Fruit fly (Drosophila melanogaster) whole organism, embryonic: Measurements from ENCODE around the gene Tsen34.
A peak's percentile ranks its signal among the peaks of the same experiment; 100 is the strongest.

Source experiments
- Blimp-1 ChIP-seq: fragments of 200-800 bp; sonication (Bioruptor generic); optimal IDR thresholded peaks from 3 replicates; lab custom pipeline; 2018; ENCODE audit warnings: missing biosample characterization, missing genetic modification characterization, mild to moderate bottlenecking, moderate library complexity, missing genetic modification reagents
- C15 ChIP-seq: fragments of 200-800 bp; sonication (Bioruptor generic); IDR thresholded peaks from 3 replicates; pipeline ENCODE4 v1.3.6; 2022; ENCODE audit warnings: missing biosample characterization, missing genetic modification characterization
- CG10431 ChIP-seq: fragments of 200-800 bp; sonication (Bioruptor generic); optimal IDR thresholded peaks from 3 replicates; lab custom pipeline; 2018; ENCODE audit warnings: missing biosample characterization, mild to moderate bottlenecking, missing genetic modification characterization
- CG10462 ChIP-seq: fragments of 200-800 bp; sonication (Bioruptor generic); optimal IDR thresholded peaks from 2 replicates; lab custom pipeline; 2016; ENCODE audit warnings: missing biosample characterization, missing genetic modification characterization
- CG11695 ChIP-seq: fragments of 200-800 bp; sonication (Bioruptor generic); IDR thresholded peaks from 3 replicates; pipeline ENCODE4 v1.3.6; 2022; ENCODE audit warnings: missing biosample characterization, missing genetic modification characterization
- CG12104 ChIP-seq: fragments of 200-800 bp; sonication (Bioruptor generic); optimal IDR thresholded peaks from 3 replicates; lab custom pipeline; 2016; ENCODE audit warnings: missing biosample characterization, missing genetic modification characterization
- CG12155 ChIP-seq: fragments of 200-800 bp; sonication (Bioruptor generic); optimal IDR thresholded peaks from 3 replicates; lab custom pipeline; 2016; ENCODE audit warnings: missing biosample characterization, missing genetic modification characterization
- CG13123 ChIP-seq: fragments of 200-800 bp; sonication (Bioruptor generic); optimal IDR thresholded peaks from 2 replicates; lab custom pipeline; 2016; ENCODE audit warnings: missing biosample characterization, missing genetic modification characterization
- CG13894 ChIP-seq: fragments of 200-800 bp; sonication (Bioruptor generic); optimal IDR thresholded peaks from 3 replicates; lab custom pipeline; 2018; ENCODE audit warnings: missing biosample characterization, mild to moderate bottlenecking, missing genetic modification characterization, moderate library complexity
- CG14441 ChIP-seq: fragments of 200-800 bp; sonication (Bioruptor generic); IDR thresholded peaks from 2 replicates; pipeline ENCODE4 v1.3.6; 2022; ENCODE audit warnings: missing biosample characterization, missing genetic modification characterization
- CG17328 ChIP-seq: fragments of 200-800 bp; sonication (Bioruptor generic); IDR thresholded peaks from 2 replicates; pipeline ENCODE4 v1.3.6; 2022; ENCODE audit warnings: missing biosample characterization, missing genetic modification characterization
- CG17361 ChIP-seq: fragments of 200-800 bp; sonication (Bioruptor generic); IDR thresholded peaks from 3 replicates; pipeline ENCODE4 v1.3.6; 2022; ENCODE audit warnings: missing biosample characterization, missing genetic modification characterization
- CG17568 ChIP-seq: fragments of 200-800 bp; sonication (Bioruptor generic); optimal IDR thresholded peaks from 2 replicates; lab custom pipeline; 2018; ENCODE audit warnings: missing biosample characterization, mild to moderate bottlenecking, missing genetic modification characterization, moderate library complexity
- CG2129 ChIP-seq: fragments of 200-800 bp; sonication (Bioruptor generic); IDR thresholded peaks from 2 replicates; pipeline ENCODE4 v1.3.6; 2022; ENCODE audit warnings: missing biosample characterization, missing genetic modification characterization; ENCODE audit not compliant: partially characterized antibody
- CG32532 ChIP-seq: fragments of 200-800 bp; sonication (Bioruptor generic); IDR thresholded peaks from 2 replicates; pipeline ENCODE4 v1.3.6; 2022; ENCODE audit warnings: missing biosample characterization, missing genetic modification characterization
- CG4404 ChIP-seq: fragments of 200-800 bp; sonication (Bioruptor generic); IDR thresholded peaks from 2 replicates; pipeline ENCODE4 v1.3.6; 2022; ENCODE audit warnings: missing biosample characterization, missing genetic modification characterization
- CG4707 ChIP-seq: fragments of 200-800 bp; sonication (Bioruptor generic); optimal IDR thresholded peaks from 2 replicates; lab custom pipeline; 2018; ENCODE audit warnings: missing biosample characterization, mild to moderate bottlenecking, missing genetic modification characterization, moderate library complexity
- CG8924 ChIP-seq: fragments of 200-800 bp; optimal IDR thresholded peaks from 3 replicates; lab custom pipeline; 2019; ENCODE audit warnings: missing biosample characterization, mild to moderate bottlenecking, missing genetic modification characterization, moderate library complexity
- CG9932 ChIP-seq: fragments of 200-800 bp; sonication (Bioruptor generic); IDR thresholded peaks from 2 replicates; pipeline ENCODE4 v1.3.6; 2022; ENCODE audit warnings: missing biosample characterization, missing genetic modification characterization
- CTCF ChIP-seq: fragments of 200-800 bp; sonication (Bioruptor generic); optimal IDR thresholded peaks from 2 replicates; lab custom pipeline; 2017; ENCODE audit warnings: missing biosample characterization, mild to moderate bottlenecking, missing genetic modification characterization, moderate library complexity
- Camta ChIP-seq: fragments of 200-800 bp; sonication (Bioruptor generic); optimal IDR thresholded peaks from 2 replicates; lab custom pipeline; 2016; ENCODE audit warnings: missing biosample characterization, missing genetic modification characterization
- Dip3 ChIP-seq: fragments of 200-800 bp; sonication (Bioruptor generic); optimal IDR thresholded peaks from 3 replicates; lab custom pipeline; 2016; ENCODE audit warnings: missing biosample characterization, missing genetic modification characterization
- Doc3 ChIP-seq: fragments of 200-800 bp; sonication (Bioruptor generic); IDR thresholded peaks from 3 replicates; pipeline ENCODE4 v1.3.6; 2022; ENCODE audit warnings: missing biosample characterization, missing genetic modification characterization; ENCODE audit not compliant: partially characterized antibody
- ERR ChIP-seq: fragments of 200-800 bp; sonication (Bioruptor generic); optimal IDR thresholded peaks from 2 replicates; lab custom pipeline; 2016; ENCODE audit warnings: missing biosample characterization, missing genetic modification characterization
- Fer3 ChIP-seq: fragments of 200-800 bp; sonication (Bioruptor generic); optimal IDR thresholded peaks from 2 replicates; lab custom pipeline; 2018; ENCODE audit warnings: missing biosample characterization, mild to moderate bottlenecking, missing genetic modification characterization, moderate library complexity
- Gug ChIP-seq: fragments of 200-800 bp; sonication (Bioruptor generic); IDR thresholded peaks from 4 replicates; pipeline ENCODE4 v1.3.6; 2022; ENCODE audit warnings: missing biosample characterization, missing genetic modification characterization
- H15 ChIP-seq: fragments of 200-800 bp; sonication (Bioruptor generic); IDR thresholded peaks from 3 replicates; pipeline ENCODE4 v1.3.6; 2022; ENCODE audit warnings: missing biosample characterization, missing genetic modification characterization
- HLH54F ChIP-seq: fragments of 200-800 bp; sonication (Bioruptor generic); optimal IDR thresholded peaks from 3 replicates; lab custom pipeline; 2016; ENCODE audit warnings: missing biosample characterization, missing genetic modification characterization
- Nf-YC ChIP-seq: fragments of 200-800 bp; optimal IDR thresholded peaks from 3 replicates; lab custom pipeline; 2019; ENCODE audit warnings: missing biosample characterization, mild to moderate bottlenecking, missing genetic modification characterization, moderate library complexity
- Sox102F ChIP-seq: fragments of 200-800 bp; sonication (Bioruptor generic); optimal IDR thresholded peaks from 2 replicates; lab custom pipeline; 2018; ENCODE audit warnings: missing biosample characterization, mild to moderate bottlenecking, missing genetic modification characterization, moderate library complexity
- ara ChIP-seq: fragments of 200-800 bp; sonication (Bioruptor generic); IDR thresholded peaks from 2 replicates; pipeline ENCODE4 v1.3.6; 2022; ENCODE audit warnings: missing biosample characterization, missing genetic modification characterization
- ase ChIP-seq: fragments of 200-800 bp; sonication (Bioruptor generic); IDR thresholded peaks from 3 replicates; pipeline ENCODE4 v1.3.6; 2022; ENCODE audit warnings: missing biosample characterization, missing genetic modification characterization
- ato ChIP-seq: fragments of 200-800 bp; sonication (Bioruptor generic); IDR thresholded peaks from 2 replicates; pipeline ENCODE4 v1.3.6; 2022; ENCODE audit warnings: missing biosample characterization, missing genetic modification characterization; ENCODE audit not compliant: partially characterized antibody
- chn ChIP-seq: fragments of 200-800 bp; sonication (Bioruptor generic); optimal IDR thresholded peaks from 2 replicates; lab custom pipeline; 2016; ENCODE audit warnings: missing biosample characterization, missing genetic modification characterization
- dan ChIP-seq: fragments of 200-800 bp; sonication (Bioruptor generic); IDR thresholded peaks from 2 replicates; pipeline ENCODE4 v1.3.6; 2022; ENCODE audit warnings: missing biosample characterization, missing genetic modification characterization
- dati ChIP-seq: fragments of 200-800 bp; sonication (Bioruptor generic); IDR thresholded peaks from 2 replicates; pipeline ENCODE4 v1.3.6; 2022; ENCODE audit warnings: missing biosample characterization, missing genetic modification characterization
- disco-r ChIP-seq: fragments of 200-800 bp; sonication (Bioruptor generic); optimal IDR thresholded peaks from 2 replicates; lab custom pipeline; 2016; ENCODE audit warnings: missing biosample characterization, missing genetic modification characterization
- ewg ChIP-seq: fragments of 200-800 bp; sonication (Bioruptor generic); optimal IDR thresholded peaks from 3 replicates; lab custom pipeline; 2017; ENCODE audit warnings: mild to moderate bottlenecking, missing biosample characterization, missing genetic modification reagents, missing genetic modification characterization
- hkb ChIP-seq, 2 experiments: fragments of 200-800 bp in 1 of 2; fragments of >200 bp in 1 of 2; sonication (Bioruptor generic) in 1 of 2; IDR thresholded peaks in 1 of 2; optimal IDR thresholded peaks in 1 of 2; 2 replicates each; pipeline versions ENCODE4 v1.3.6 to Lab custom; 2017 to 2022; ENCODE audit warnings: missing biosample characterization in 1 of 2, missing genetic modification characterization in 1 of 2
- jing ChIP-seq: fragments of 200-800 bp; sonication (Bioruptor generic); optimal IDR thresholded peaks from 2 replicates; lab custom pipeline; 2018; ENCODE audit warnings: missing biosample characterization, mild to moderate bottlenecking, missing genetic modification characterization
- kah ChIP-seq: fragments of 200-800 bp; sonication (Bioruptor generic); optimal IDR thresholded peaks from 2 replicates; lab custom pipeline; 2018; ENCODE audit warnings: missing biosample characterization, mild to moderate bottlenecking, missing genetic modification characterization
- kni ChIP-seq: fragments of 200-800 bp; sonication (Bioruptor generic); optimal IDR thresholded peaks from 3 replicates; lab custom pipeline; 2017; ENCODE audit warnings: mild to moderate bottlenecking, missing biosample characterization, missing genetic modification reagents, missing genetic modification characterization
- lilli ChIP-seq: fragments of 200-800 bp; sonication (Bioruptor generic); optimal IDR thresholded peaks from 3 replicates; lab custom pipeline; 2016; ENCODE audit warnings: missing biosample characterization, missing genetic modification characterization
- nau ChIP-seq: fragments of 200-800 bp; sonication (Bioruptor generic); optimal IDR thresholded peaks from 3 replicates; lab custom pipeline; 2017; ENCODE audit warnings: missing biosample characterization, mild to moderate bottlenecking, missing genetic modification characterization, missing genetic modification reagents
- nom ChIP-seq: fragments of 200-800 bp; sonication (Bioruptor generic); optimal IDR thresholded peaks from 2 replicates; lab custom pipeline; 2017; ENCODE audit warnings: missing biosample characterization, missing genetic modification characterization, mild to moderate bottlenecking, moderate library complexity, missing genetic modification reagents
- sna ChIP-seq: fragments of 200-800 bp; sonication (Bioruptor generic); IDR thresholded peaks from 2 replicates; pipeline ENCODE4 v1.3.6; 2022; ENCODE audit warnings: missing biosample characterization, missing genetic modification characterization; ENCODE audit not compliant: partially characterized antibody
- toy ChIP-seq: fragments of 200-800 bp; sonication (Bioruptor generic); IDR thresholded peaks from 2 replicates; pipeline ENCODE4 v1.3.6; 2022; ENCODE audit warnings: missing biosample characterization, missing genetic modification characterization
- unpg ChIP-seq: fragments of 200-800 bp; sonication (Bioruptor generic); optimal IDR thresholded peaks from 3 replicates; lab custom pipeline; 2018; ENCODE audit warnings: missing biosample characterization, mild to moderate bottlenecking, missing genetic modification characterization, moderate library complexity

Tsen34 gene

dm6 chr3L:14781082-14781862, 19.6 kb upstream of the Tsen34 start (continued):
- peak; percentile 61 for TF ChIP-seq kah (GFP tag; lab: Kevin White, UChicago)
- peak; percentile 55 for TF ChIP-seq Nf-YC (tag; lab: Kevin White, UChicago)
- peak; percentile 67 for TF ChIP-seq Blimp-1 (GFP tag; lab: Kevin White, UChicago)
- TF ChIP-seq C15 = no peak
- peak; percentile 8 for TF ChIP-seq CTCF
- TF ChIP-seq CG2129 (GFP tag; lab: Robert Waterston, UW) = no peak
- peak; percentile 64 for TF ChIP-seq CG17568 (GFP tag; lab: Kevin White, UChicago)
- TF ChIP-seq CG17361 = peak; percentile 97
- peak; percentile 61 for TF ChIP-seq CG4707 (GFP tag; lab: Kevin White, UChicago)
- peak; percentile 96 for TF ChIP-seq nom (GFP tag; lab: Kevin White, UChicago)
- no peak for TF ChIP-seq CG13123 (GFP tag; lab: Kevin White, UChicago)
- no peak for TF ChIP-seq chn (GFP tag; lab: Kevin White, UChicago)
- TF ChIP-seq hkb (optimal IDR thresholded peaks at IDR 0.05; lab: Kevin White, UChicago) = no peak
- peak; percentile 51; the same call in 1 of the 2 replicates for TF ChIP-seq hkb (GFP tag; IDR thresholded peaks at IDR 0.05; lab: Robert Waterston, UW)
- TF ChIP-seq Doc3 (GFP tag; lab: Robert Waterston, UW) = no peak; the same call in 2 of the 3 replicates
- TF ChIP-seq dan (GFP tag; lab: Robert Waterston, UW) = no peak
- TF ChIP-seq CG32532 (GFP tag; lab: Robert Waterston, UW) = peak; percentile 33; the same call in 1 of the 2 replicates
- TF ChIP-seq CG13894 (tag; lab: Kevin White, UChicago) = peak; percentile 54
- peak; percentile 43; the same call in 1 of the 2 replicates for TF ChIP-seq CG14441
- TF ChIP-seq kni (GFP tag; lab: Kevin White, UChicago) = peak; percentile 100
- TF ChIP-seq CG10462 = peak; percentile 21
- TF ChIP-seq ara (GFP tag; lab: Robert Waterston, UW) = peak; percentile 53; the same call in 1 of the 2 replicates
- peak; percentile 8 for TF ChIP-seq lilli (GFP tag; lab: Kevin White, UChicago)
- peak; percentile 88 for TF ChIP-seq CG12104 (GFP tag; lab: Kevin White, UChicago)
- TF ChIP-seq dati (GFP tag; lab: Robert Waterston, UW) = no peak
- 0 out of 2 replicates have a peak, but pooled peaks have one; percentile 13 for TF ChIP-seq CG9932 (GFP tag; lab: Robert Waterston, UW)
- TF ChIP-seq CG10431 (GFP tag; lab: Kevin White, UChicago) = peak; percentile 56
- no peak for TF ChIP-seq toy (GFP tag; lab: Robert Waterston, UW)
- no peak for TF ChIP-seq jing (GFP tag; lab: Kevin White, UChicago)
- TF ChIP-seq Gug (GFP tag; lab: Robert Waterston, UW) = no peak
- TF ChIP-seq disco-r (GFP tag; lab: Kevin White, UChicago) = peak; percentile 36
- peak; percentile 35 for TF ChIP-seq CG17328 (GFP tag; lab: Robert Waterston, UW)
- no peak for TF ChIP-seq CG4404 (GFP tag; lab: Robert Waterston, UW)
- TF ChIP-seq CG12155 (GFP tag; lab: Kevin White, UChicago) = no peak
- TF ChIP-seq Sox102F (GFP tag; lab: Kevin White, UChicago) = peak; percentile 74
- TF ChIP-seq Fer3 (tag; lab: Kevin White, UChicago) = peak; percentile 32
- peak; percentile 77 for TF ChIP-seq CG8924
- no peak for TF ChIP-seq ato (GFP tag; lab: Robert Waterston, UW)
- TF ChIP-seq nau (GFP tag; lab: Kevin White, UChicago) = peak; percentile 61
- no peak for TF ChIP-seq Dip3 (GFP tag; lab: Kevin White, UChicago)
- peak; percentile 51; the same call in 1 of the 3 replicates for TF ChIP-seq ase
- 0 out of 3 replicates have a peak, but pooled peaks have one; percentile 6 for TF ChIP-seq H15
- TF ChIP-seq CG11695 (GFP tag; lab: Robert Waterston, UW) = 0 out of 3 replicates have a peak, but pooled peaks have one; percentile 39
- TF ChIP-seq unpg (GFP tag; lab: Kevin White, UChicago) = peak; percentile 48
- TF ChIP-seq HLH54F (GFP tag; lab: Kevin White, UChicago) = peak; percentile 25
- peak; percentile 40 for TF ChIP-seq ewg (GFP tag; lab: Kevin White, UChicago)
- TF ChIP-seq ERR (GFP tag; lab: Kevin White, UChicago) = peak; percentile 30
- TF ChIP-seq Camta (GFP tag; lab: Kevin White, UChicago) = peak; percentile 50
- peak; percentile 51; the same call in 1 of the 2 replicates for TF ChIP-seq sna (GFP tag; lab: Robert Waterston, UW)
